Fruit fly (Drosophila melanogaster) whole organism, adult: ENCODE data around the gene Klp61F.
"Not testable (repeated sequence)": the region's sequence is repeated elsewhere in the genome, so short reads cannot be mapped to it uniquely, and the experiment has no call there.

Experiments
- CG11617 ChIP-seq: fragments of 200-800 bp; sonication (Bioruptor generic); optimal IDR thresholded peaks from 2 replicates; lab custom pipeline; 2017; ENCODE audit warnings: mild to moderate bottlenecking, missing biosample characterization, missing genetic modification reagents, missing genetic modification characterization
- CG12768 ChIP-seq: fragments of 200-800 bp; sonication (Bioruptor generic); optimal IDR thresholded peaks from 2 replicates; lab custom pipeline; 2017; ENCODE audit warnings: missing biosample characterization, missing genetic modification characterization, mild to moderate bottlenecking, moderate library complexity, missing genetic modification reagents
- CG14711 ChIP-seq: fragments of 200-800 bp; sonication (Bioruptor generic); optimal IDR thresholded peaks from 2 replicates; lab custom pipeline; 2018; ENCODE audit warnings: missing biosample characterization, mild to moderate bottlenecking, missing genetic modification characterization, moderate library complexity
- CG1620 ChIP-seq: fragments of 200-800 bp; sonication (Bioruptor generic); optimal IDR thresholded peaks from 2 replicates; lab custom pipeline; 2016; ENCODE audit warnings: missing biosample characterization, missing genetic modification characterization
- CG33017 ChIP-seq: fragments of 200-800 bp; sonication (Bioruptor generic); optimal IDR thresholded peaks from 2 replicates; lab custom pipeline; 2018; ENCODE audit warnings: missing biosample characterization, mild to moderate bottlenecking, missing genetic modification characterization, moderate library complexity
- CG5204 ChIP-seq: fragments of 200-800 bp; sonication (Bioruptor generic); optimal IDR thresholded peaks from 2 replicates; lab custom pipeline; 2016; ENCODE audit warnings: missing biosample characterization, missing genetic modification characterization
- CG7045 ChIP-seq: fragments of 200-800 bp; sonication (Bioruptor generic); optimal IDR thresholded peaks from 2 replicates; lab custom pipeline; 2017; ENCODE audit warnings: missing biosample characterization, mild to moderate bottlenecking, missing genetic modification characterization
- CG7101 ChIP-seq: fragments of 200-800 bp; sonication (Bioruptor generic); optimal IDR thresholded peaks from 2 replicates; lab custom pipeline; 2018; ENCODE audit warnings: missing biosample characterization, mild to moderate bottlenecking, missing genetic modification characterization, moderate library complexity
- Clk ChIP-seq: fragments of 200-800 bp; sonication (Bioruptor generic); optimal IDR thresholded peaks from 2 replicates; lab custom pipeline; 2017; ENCODE audit warnings: missing biosample characterization, missing genetic modification characterization
- Crg-1 ChIP-seq: fragments of 200-800 bp; sonication (Bioruptor generic); optimal IDR thresholded peaks from 2 replicates; lab custom pipeline; 2016; ENCODE audit warnings: missing biosample characterization, missing genetic modification characterization
- Hr96 ChIP-seq: fragments of 200-800 bp; sonication (Bioruptor generic); optimal IDR thresholded peaks from 2 replicates; lab custom pipeline; 2016; ENCODE audit warnings: missing biosample characterization, missing genetic modification characterization
- Mnt ChIP-seq: fragments of 200-800 bp; sonication (Bioruptor generic); optimal IDR thresholded peaks from 2 replicates; lab custom pipeline; 2016; ENCODE audit warnings: missing biosample characterization, mild to moderate bottlenecking, missing genetic modification characterization
- bab1 ChIP-seq: fragments of 200-800 bp; sonication (Bioruptor generic); optimal IDR thresholded peaks from 3 replicates; lab custom pipeline; 2019; ENCODE audit warnings: missing biosample characterization, mild to moderate bottlenecking, missing genetic modification characterization, moderate library complexity
- cic ChIP-seq: fragments of 200-800 bp; sonication (Bioruptor generic); optimal IDR thresholded peaks from 2 replicates; lab custom pipeline; 2017; ENCODE audit warnings: missing biosample characterization, mild to moderate bottlenecking, missing genetic modification characterization, moderate library complexity
- cnc ChIP-seq, 2 experiments: fragments of >200 bp; optimal IDR thresholded peaks; 2 replicates each; lab custom pipeline; 2017
- kay ChIP-seq: fragments of 200-800 bp; sonication (Bioruptor generic); peaks from one replicate; lab custom pipeline; 2016; ENCODE audit warnings: missing biosample characterization, missing genetic modification characterization, borderline replicate concordance
- ovo ChIP-seq: fragments of 200-800 bp; sonication (Bioruptor generic); optimal IDR thresholded peaks from 2 replicates; lab custom pipeline; 2016; ENCODE audit warnings: missing biosample characterization, missing genetic modification characterization
- pad ChIP-seq: fragments of 200-800 bp; sonication (Bioruptor generic); optimal IDR thresholded peaks from 3 replicates; lab custom pipeline; 2017; ENCODE audit warnings: missing biosample characterization, missing genetic modification characterization, mild to moderate bottlenecking, moderate library complexity, missing genetic modification reagents
- tj ChIP-seq: fragments of 200-800 bp; sonication (Bioruptor generic); optimal IDR thresholded peaks from 3 replicates; lab custom pipeline; 2017; ENCODE audit warnings: missing biosample characterization, mild to moderate bottlenecking, missing genetic modification characterization, moderate library complexity
- toe ChIP-seq: fragments of 200-800 bp; sonication (Bioruptor generic); optimal IDR thresholded peaks from 2 replicates; lab custom pipeline; 2016; ENCODE audit warnings: missing biosample characterization, missing genetic modification characterization

Klp61F gene

dm6 chr3L:1245810-1246209, at the start of gene Klp61F:
Klp61F (minus strand) TSS chr3L:1245910.
- not testable (repeated sequence) for TF ChIP-seq bab1; cnc (optimal IDR thresholded peaks at IDR 0.05; lab: Kevin White, UChicago); CG7101

- TF ChIP-seq CG14711 (tag; lab: Kevin White, UChicago), result no peak
- TF ChIP-seq bab1, result no peak
- TF ChIP-seq CG7045 (GFP tag; lab: Kevin White, UChicago), result no peak
- no peak for TF ChIP-seq toe
- TF ChIP-seq ovo (GFP tag; lab: Kevin White, UChicago), result no peak
- no peak for TF ChIP-seq CG7101
- TF ChIP-seq pad (GFP tag; lab: Kevin White, UChicago), result no peak
- TF ChIP-seq cnc (optimal IDR thresholded peaks at IDR 0.05; lab: Kevin White, UChicago), result no peak
- TF ChIP-seq CG33017 (tag; lab: Kevin White, UChicago), result no peak
- no peak for TF ChIP-seq kay (GFP tag; lab: Kevin White, UChicago)
- no peak for TF ChIP-seq Hr96 (GFP tag; lab: Kevin White, UChicago)
- TF ChIP-seq Clk (GFP tag; lab: Kevin White, UChicago), result no peak
- no peak for TF ChIP-seq Crg-1 (GFP tag; lab: Kevin White, UChicago)
- no peak for TF ChIP-seq CG11617 (GFP tag; lab: Kevin White, UChicago)
- no peak for TF ChIP-seq CG1620 (GFP tag; lab: Kevin White, UChicago)
- TF ChIP-seq tj (GFP tag; lab: Kevin White, UChicago), result no peak
- no peak for TF ChIP-seq CG12768 (GFP tag; lab: Kevin White, UChicago)
These were observed 49.1 kb upstream of the Klp61F start for dm6 chr3L:1294835-1295234.

- no peak for TF ChIP-seq CG14711 (tag; lab: Kevin White, UChicago)
- TF ChIP-seq cnc (optimal IDR thresholded peaks at IDR 0.05; lab: Kevin White, UChicago), result no peak
- no peak for TF ChIP-seq kay (GFP tag; lab: Kevin White, UChicago)
- TF ChIP-seq Crg-1 (GFP tag; lab: Kevin White, UChicago), result no peak
- TF ChIP-seq ovo (GFP tag; lab: Kevin White, UChicago), result no peak
- TF ChIP-seq cic, result no peak
- no peak for TF ChIP-seq CG7045 (GFP tag; lab: Kevin White, UChicago)
- TF ChIP-seq pad (GFP tag; lab: Kevin White, UChicago), result no peak
- no peak for TF ChIP-seq CG12768 (GFP tag; lab: Kevin White, UChicago)
- no peak for TF ChIP-seq bab1
- no peak for TF ChIP-seq Hr96 (GFP tag; lab: Kevin White, UChicago)
- no peak for TF ChIP-seq CG5204 (GFP tag; lab: Kevin White, UChicago)
These were observed 35.3 kb upstream of the Klp61F start for dm6 chr3L:1280890-1281622.

dm6 chr3L:1279685-1280084, 34.0 kb upstream of the Klp61F start:
- no peak for TF ChIP-seq Mnt (GFP tag; lab: Kevin White, UChicago)

- TF ChIP-seq CG12768 (GFP tag; lab: Kevin White, UChicago) (no peak), CG33017 (tag; lab: Kevin White, UChicago) (no peak), CG7045 (GFP tag; lab: Kevin White, UChicago) (no peak), cic (no peak), ovo (GFP tag; lab: Kevin White, UChicago) (no peak), cnc (optimal IDR thresholded peaks at IDR 0.05; lab: Kevin White, UChicago) (no peak)
These were observed 32.2 kb upstream of the Klp61F start for dm6 chr3L:1277937-1278336.

- no peak for TF ChIP-seq cic
These were observed 30.1 kb upstream of the Klp61F start, which contains the start of gene CG32333 for dm6 chr3L:1275767-1276166. CG32333 (plus strand) TSS chr3L:1275956.

- no peak for TF ChIP-seq toe
- no peak for TF ChIP-seq cnc (optimal IDR thresholded peaks at IDR 0.05; lab: Kevin White, UChicago)
- TF ChIP-seq CG1620 (GFP tag; lab: Kevin White, UChicago), result no peak
- no peak for TF ChIP-seq CG11617 (GFP tag; lab: Kevin White, UChicago)
- no peak for TF ChIP-seq cic
- TF ChIP-seq CG7101, result no peak
- no peak for TF ChIP-seq CG33017 (tag; lab: Kevin White, UChicago)
These were observed 23.3 kb upstream of the Klp61F start for dm6 chr3L:1269013-1269412.

dm6 chr3L:1265423-1266002, 19.8 kb upstream of the Klp61F start:
- TF ChIP-seq kay (GFP tag; lab: Kevin White, UChicago) (peak; percentile 34), cic (no peak)
